Fruit fly (Drosophila melanogaster) whole organism, embryonic: ENCODE data around the gene CG34258.
A peak's percentile ranks its signal among the peaks of the same experiment; 100 is the strongest.

Experiments used
- CG10431 ChIP-seq: fragments of 200-800 bp; sonication (Bioruptor generic); optimal IDR thresholded peaks from 3 replicates; lab custom pipeline; 2018; ENCODE audit warnings: missing biosample characterization, mild to moderate bottlenecking, missing genetic modification characterization
- CG11247 ChIP-seq: fragments of 200-800 bp; sonication (Bioruptor generic); IDR thresholded peaks from 2 replicates; pipeline ENCODE4 v1.3.6; 2022; ENCODE audit warnings: missing biosample characterization, missing genetic modification characterization
- CG12104 ChIP-seq: fragments of 200-800 bp; sonication (Bioruptor generic); optimal IDR thresholded peaks from 3 replicates; lab custom pipeline; 2016; ENCODE audit warnings: missing biosample characterization, missing genetic modification characterization
- CG12391 ChIP-seq: fragments of 200-800 bp; sonication (Bioruptor generic); optimal IDR thresholded peaks from 3 replicates; lab custom pipeline; 2018; ENCODE audit warnings: missing biosample characterization, mild to moderate bottlenecking, missing genetic modification characterization, moderate library complexity
- CG12659 ChIP-seq: fragments of 200-800 bp; sonication (Bioruptor generic); optimal IDR thresholded peaks from 3 replicates; lab custom pipeline; 2017; ENCODE audit warnings: mild to moderate bottlenecking, missing biosample characterization, missing genetic modification reagents, missing genetic modification characterization
- CG12942 ChIP-seq: fragments of 200-800 bp; sonication (Bioruptor generic); optimal IDR thresholded peaks from 3 replicates; lab custom pipeline; 2016; ENCODE audit warnings: missing biosample characterization, missing genetic modification characterization
- CG14050 ChIP-seq: fragments of 200-800 bp; sonication (Bioruptor generic); IDR thresholded peaks from 3 replicates; pipeline ENCODE4 v1.3.6; 2022; ENCODE audit warnings: missing biosample characterization, missing genetic modification characterization
- CG1603 ChIP-seq: fragments of 200-800 bp; sonication (Bioruptor generic); optimal IDR thresholded peaks from 2 replicates; lab custom pipeline; 2019; ENCODE audit warnings: missing biosample characterization, mild to moderate bottlenecking, missing genetic modification characterization, moderate library complexity
- CG17568 ChIP-seq: fragments of 200-800 bp; sonication (Bioruptor generic); optimal IDR thresholded peaks from 2 replicates; lab custom pipeline; 2018; ENCODE audit warnings: missing biosample characterization, mild to moderate bottlenecking, missing genetic modification characterization, moderate library complexity
- CG2875 ChIP-seq: fragments of 200-800 bp; sonication (Bioruptor generic); optimal IDR thresholded peaks from 2 replicates; lab custom pipeline; 2017; ENCODE audit warnings: missing biosample characterization, mild to moderate bottlenecking, missing genetic modification characterization, missing genetic modification reagents
- CG3407 ChIP-seq: fragments of 200-800 bp; sonication (Bioruptor generic); optimal IDR thresholded peaks from 2 replicates; lab custom pipeline; 2018; ENCODE audit warnings: missing biosample characterization, mild to moderate bottlenecking, missing genetic modification characterization
- CG34422 ChIP-seq: fragments of 200-800 bp; sonication (Bioruptor generic); IDR thresholded peaks from 3 replicates; pipeline ENCODE4 v1.3.6; 2022; ENCODE audit warnings: missing biosample characterization, missing genetic modification characterization
- CG4854 ChIP-seq: fragments of 200-800 bp; sonication (Bioruptor generic); optimal IDR thresholded peaks from 2 replicates; lab custom pipeline; 2016; ENCODE audit warnings: missing biosample characterization, missing genetic modification characterization, inconsistent platforms
- CG5953 ChIP-seq: fragments of 200-800 bp; sonication (Bioruptor generic); IDR thresholded peaks from 2 replicates; pipeline ENCODE4 v1.3.6; 2022; ENCODE audit warnings: missing biosample characterization, missing genetic modification characterization
- CG9797 ChIP-seq: fragments of 200-800 bp; sonication (Bioruptor generic); optimal IDR thresholded peaks from 3 replicates; lab custom pipeline; 2018; ENCODE audit warnings: missing biosample characterization, mild to moderate bottlenecking, missing genetic modification characterization
- CG9876 ChIP-seq: fragments of 200-800 bp; sonication (Bioruptor generic); optimal IDR thresholded peaks from 2 replicates; lab custom pipeline; 2016; ENCODE audit warnings: missing biosample characterization, missing genetic modification characterization
- CTCF ChIP-seq: fragments of 200-800 bp; sonication (Bioruptor generic); optimal IDR thresholded peaks from 2 replicates; lab custom pipeline; 2017; ENCODE audit warnings: missing biosample characterization, mild to moderate bottlenecking, missing genetic modification characterization, moderate library complexity
- D19B ChIP-seq: fragments of 200-800 bp; sonication (Bioruptor generic); optimal IDR thresholded peaks from 2 replicates; lab custom pipeline; 2017; ENCODE audit warnings: missing biosample characterization, mild to moderate bottlenecking, missing genetic modification characterization
- Elba2 ChIP-seq: fragments of 200-800 bp; sonication (Bioruptor generic); optimal IDR thresholded peaks from 3 replicates; lab custom pipeline; 2016; ENCODE audit warnings: missing biosample characterization, missing genetic modification characterization
- Hmx ChIP-seq: fragments of 200-800 bp; sonication (Bioruptor generic); optimal IDR thresholded peaks from 2 replicates; lab custom pipeline; 2016; ENCODE audit warnings: missing biosample characterization, missing genetic modification characterization
- Lpt ChIP-seq: fragments of >200 bp; optimal IDR thresholded peaks from 2 replicates; lab custom pipeline; 2018; ENCODE audit warnings: missing biosample characterization, missing genetic modification characterization
- Oli ChIP-seq: fragments of 200-800 bp; sonication (Bioruptor generic); optimal IDR thresholded peaks from 2 replicates; lab custom pipeline; 2018; ENCODE audit warnings: missing biosample characterization, mild to moderate bottlenecking, missing genetic modification characterization, moderate library complexity
- Pdp1 ChIP-seq, 2 experiments: fragments of 200-800 bp; sonication (Bioruptor generic); optimal IDR thresholded peaks; 3 replicates each; lab custom pipeline; 2016; ENCODE audit warnings: missing biosample characterization in 2 of 2, missing genetic modification characterization in 2 of 2, mild to moderate bottlenecking in 1 of 2, moderate library complexity in 1 of 2
- Poxn ChIP-seq: fragments of 200-800 bp; sonication (Bioruptor generic); IDR thresholded peaks from 2 replicates; pipeline ENCODE4 v1.3.6; 2022; ENCODE audit warnings: missing biosample characterization, missing genetic modification characterization
- Side ChIP-seq: fragments of 200-800 bp; sonication (Bioruptor generic); optimal IDR thresholded peaks from 2 replicates; lab custom pipeline; 2016; ENCODE audit warnings: missing biosample characterization, missing genetic modification characterization
- TFAM ChIP-seq: fragments of 200-800 bp; sonication (Bioruptor generic); optimal IDR thresholded peaks from 2 replicates; lab custom pipeline; 2017; ENCODE audit warnings: missing biosample characterization, missing genetic modification characterization, inconsistent platforms
- ap ChIP-seq: fragments of 200-800 bp; sonication (Bioruptor generic); IDR thresholded peaks from 2 replicates; pipeline ENCODE4 v1.3.6; 2022; ENCODE audit warnings: missing biosample characterization, missing genetic modification characterization
- ato ChIP-seq: fragments of 200-800 bp; sonication (Bioruptor generic); IDR thresholded peaks from 2 replicates; pipeline ENCODE4 v1.3.6; 2022; ENCODE audit warnings: missing biosample characterization, missing genetic modification characterization; ENCODE audit not compliant: partially characterized antibody
- az2 ChIP-seq: fragments of 200-800 bp; sonication (Bioruptor generic); optimal IDR thresholded peaks from 3 replicates; lab custom pipeline; 2016; ENCODE audit warnings: missing biosample characterization, missing genetic modification characterization
- ci ChIP-seq: fragments of 200-800 bp; sonication (Bioruptor generic); IDR thresholded peaks from 3 replicates; pipeline ENCODE4 v1.3.6; 2022; ENCODE audit warnings: missing biosample characterization, missing genetic modification characterization
- corto ChIP-seq: fragments of 200-800 bp; sonication (Bioruptor generic); optimal IDR thresholded peaks from 2 replicates; lab custom pipeline; 2016; ENCODE audit warnings: missing biosample characterization, mild to moderate bottlenecking, missing genetic modification characterization, moderate library complexity
- dmrt99B ChIP-seq: fragments of 200-800 bp; sonication (Bioruptor generic); optimal IDR thresholded peaks from 2 replicates; lab custom pipeline; 2018; ENCODE audit warnings: missing biosample characterization, mild to moderate bottlenecking, missing genetic modification characterization, moderate library complexity
- eve ChIP-seq, 2 experiments: fragments of >200 bp; optimal IDR thresholded peaks; 2 replicates each; lab custom pipeline; 2017; ENCODE audit warnings: missing biosample characterization in 2 of 2, missing genetic modification characterization in 2 of 2
- ewg ChIP-seq: fragments of 200-800 bp; sonication (Bioruptor generic); optimal IDR thresholded peaks from 3 replicates; lab custom pipeline; 2017; ENCODE audit warnings: mild to moderate bottlenecking, missing biosample characterization, missing genetic modification reagents, missing genetic modification characterization
- gcm2 ChIP-seq: fragments of 200-800 bp; sonication (Bioruptor generic); optimal IDR thresholded peaks from 2 replicates; lab custom pipeline; 2016; ENCODE audit warnings: missing biosample characterization, missing genetic modification characterization
- gsb-n ChIP-seq: fragments of 200-800 bp; sonication (Bioruptor generic); optimal IDR thresholded peaks from 3 replicates; lab custom pipeline; 2018; ENCODE audit warnings: missing biosample characterization, mild to moderate bottlenecking, missing genetic modification characterization
- inv ChIP-seq: fragments of 200-800 bp; sonication (Bioruptor generic); IDR thresholded peaks from 2 replicates; pipeline ENCODE4 v1.3.6; 2022; ENCODE audit warnings: missing biosample characterization, missing genetic modification characterization; ENCODE audit not compliant: partially characterized antibody
- kay ChIP-seq: fragments of 200-800 bp; sonication (Bioruptor generic); optimal IDR thresholded peaks from 2 replicates; lab custom pipeline; 2016; ENCODE audit warnings: missing biosample characterization, missing genetic modification characterization
- mam ChIP-seq: fragments of 200-800 bp; sonication (Bioruptor generic); optimal IDR thresholded peaks from 3 replicates; lab custom pipeline; 2016; ENCODE audit warnings: missing biosample characterization, missing genetic modification characterization
- nmo ChIP-seq: fragments of 200-800 bp; sonication (Bioruptor generic); optimal IDR thresholded peaks from 2 replicates; lab custom pipeline; 2018; ENCODE audit warnings: missing biosample characterization, mild to moderate bottlenecking, missing genetic modification characterization, moderate library complexity
- odd ChIP-seq: fragments of 200-800 bp; sonication (Bioruptor generic); optimal IDR thresholded peaks from 2 replicates; lab custom pipeline; 2017; ENCODE audit warnings: missing biosample characterization, mild to moderate bottlenecking, missing genetic modification characterization
- pb ChIP-seq: fragments of 200-800 bp; sonication (Bioruptor generic); optimal IDR thresholded peaks from 3 replicates; lab custom pipeline; 2016; ENCODE audit warnings: missing biosample characterization, missing genetic modification characterization
- pum ChIP-seq: fragments of 200-800 bp; sonication (Bioruptor generic); optimal IDR thresholded peaks from 2 replicates; lab custom pipeline; 2016; ENCODE audit warnings: missing biosample characterization, missing genetic modification characterization
- rib ChIP-seq: fragments of 200-800 bp; sonication (Bioruptor generic); IDR thresholded peaks from 2 replicates; pipeline ENCODE4 v1.3.6; 2022; ENCODE audit warnings: missing biosample characterization, missing genetic modification characterization
- ro ChIP-seq: fragments of 200-800 bp; sonication (Bioruptor generic); IDR thresholded peaks from 2 replicates; pipeline ENCODE4 v1.3.6; 2022; ENCODE audit warnings: missing biosample characterization, missing genetic modification characterization
- sr ChIP-seq: fragments of 200-800 bp; sonication (Bioruptor generic); IDR thresholded peaks from 3 replicates; pipeline ENCODE4 v1.3.6; 2022; ENCODE audit warnings: missing biosample characterization, missing genetic modification characterization
- ssp ChIP-seq: fragments of 200-800 bp; sonication (Bioruptor generic); IDR thresholded peaks from 2 replicates; pipeline ENCODE4 v1.3.6; 2022; ENCODE audit warnings: missing biosample characterization, missing genetic modification characterization
- tx ChIP-seq: fragments of 200-800 bp; sonication (Bioruptor generic); optimal IDR thresholded peaks from 2 replicates; lab custom pipeline; 2016; ENCODE audit warnings: missing biosample characterization, missing genetic modification characterization
- zfh2 ChIP-seq: fragments of 200-800 bp; sonication (Bioruptor generic); optimal IDR thresholded peaks from 2 replicates; lab custom pipeline; 2016; ENCODE audit warnings: missing biosample characterization, missing genetic modification characterization

CG34258 gene

dm6 chr3L:19906780-19907705 is 44.7 kb downstream of the CG34258 start (continued):
- TF ChIP-seq pum (GFP tag; lab: Kevin White, UChicago) (peak; percentile 53), gsb-n (tag; lab: Kevin White, UChicago) (peak; percentile 8), CG3407 (GFP tag; lab: Kevin White, UChicago) (peak; percentile 86), odd (peak; percentile 55), CG9797 (GFP tag; lab: Kevin White, UChicago) (peak; percentile 34), Pdp1 (GFP tag; optimal IDR thresholded peaks at IDR 0.05; lab: Kevin White, UChicago) (peak; percentile 54 to 91), CG4854 (GFP tag; lab: Kevin White, UChicago) (peak; percentile 41), ci (GFP tag; lab: Robert Waterston, UW) (peak; percentile 84; the same call in 1 of the 3 replicates), ewg (GFP tag; lab: Kevin White, UChicago) (peak; percentile 59), CG11247 (GFP tag; lab: Robert Waterston, UW) (peak; percentile 79), sr (GFP tag; lab: Robert Waterston, UW) (peak; percentile 62; the same call in 1 of the 3 replicates), gcm2 (GFP tag; lab: Kevin White, UChicago) (no peak), Poxn (GFP tag; lab: Robert Waterston, UW) (no peak), CG9876 (GFP tag; lab: Kevin White, UChicago) (peak; percentile 30), ssp (no peak), ro (GFP tag; lab: Robert Waterston, UW) (no peak), Elba2 (GFP tag; lab: Kevin White, UChicago) (no peak), inv (GFP tag; lab: Robert Waterston, UW) (no peak), CG12942 (no peak), dmrt99B (peak; percentile 65), CG17568 (GFP tag; lab: Kevin White, UChicago) (peak; percentile 70), CG12104 (GFP tag; lab: Kevin White, UChicago) (peak; percentile 69), CG12659 (GFP tag; lab: Kevin White, UChicago) (peak; percentile 60), Side (GFP tag; lab: Kevin White, UChicago) (peak; percentile 74), CG34422 (GFP tag; lab: Robert Waterston, UW) (peak; percentile 42; the same call in 2 of the 3 replicates), TFAM (GFP tag; lab: Kevin White, UChicago) (peak; percentile 14), eve (GFP tag; optimal IDR thresholded peaks at IDR 0.05; lab: Kevin White, UChicago) (peak in 1 of 2 experiments; percentile 81), CG5953 (peak; percentile 53; the same call in 1 of the 2 replicates), nmo (GFP tag; lab: Kevin White, UChicago) (peak; percentile 1), D19B (GFP tag; lab: Kevin White, UChicago) (no peak), mam (GFP tag; lab: Kevin White, UChicago) (no peak), Oli (tag; lab: Kevin White, UChicago) (peak; percentile 18), rib (GFP tag; lab: Robert Waterston, UW) (0 out of 2 replicates have a peak, but pooled peaks have one; percentile 22), Lpt (GFP tag; lab: Kevin White, UChicago) (no peak), CG12391 (tag; lab: Kevin White, UChicago) (peak; percentile 33), az2 (GFP tag; lab: Kevin White, UChicago) (no peak), CG10431 (peak; percentile 78), CG2875 (GFP tag; lab: Kevin White, UChicago) (peak; percentile 75), CG14050 (GFP tag; lab: Robert Waterston, UW) (0 out of 3 replicates have a peak, but pooled peaks have one; percentile 14), tx (GFP tag; lab: Kevin White, UChicago) (peak; percentile 13), ato (no peak), ap (GFP tag; lab: Robert Waterston, UW) (peak; percentile 27; the same call in 1 of the 2 replicates), CG1603 (tag; lab: Kevin White, UChicago) (peak; percentile 81), kay (GFP tag; lab: Kevin White, UChicago) (peak; percentile 70), corto (GFP tag; lab: Kevin White, UChicago) (no peak), CTCF (peak; percentile 16), Hmx (GFP tag; lab: Kevin White, UChicago) (no peak), pb (GFP tag; lab: Kevin White, UChicago) (peak; percentile 17), zfh2 (GFP tag; lab: Kevin White, UChicago) (no peak)
